Fruit fly (Drosophila melanogaster) whole organism, embryonic: ENCODE measurements around the gene TH1.

Experiments
- Bdp1 ChIP-seq: fragments of 200-800 bp; sonication (Bioruptor generic); optimal IDR thresholded peaks from 3 replicates; lab custom pipeline; 2016; ENCODE audit warnings: missing biosample characterization, missing genetic modification characterization
- Blimp-1 ChIP-seq: fragments of 200-800 bp; sonication (Bioruptor generic); optimal IDR thresholded peaks from 3 replicates; lab custom pipeline; 2018; ENCODE audit warnings: missing biosample characterization, missing genetic modification characterization, mild to moderate bottlenecking, moderate library complexity, missing genetic modification reagents
- Bteb2 ChIP-seq: fragments of 200-800 bp; sonication (Bioruptor generic); optimal IDR thresholded peaks from 2 replicates; lab custom pipeline; 2016; ENCODE audit warnings: missing biosample characterization, missing genetic modification characterization
- CG11247 ChIP-seq: fragments of 200-800 bp; sonication (Bioruptor generic); IDR thresholded peaks from 2 replicates; pipeline ENCODE4 v1.3.6; 2022; ENCODE audit warnings: missing biosample characterization, missing genetic modification characterization
- CG11456 ChIP-seq: fragments of 200-800 bp; sonication (Bioruptor generic); IDR thresholded peaks from 3 replicates; pipeline ENCODE4 v1.3.6; 2022; ENCODE audit warnings: missing biosample characterization, missing genetic modification characterization
- CG12236 ChIP-seq: fragments of 200-800 bp; sonication (Bioruptor generic); optimal IDR thresholded peaks from 2 replicates; lab custom pipeline; 2016; ENCODE audit warnings: missing biosample characterization, missing genetic modification characterization
- CG13123 ChIP-seq: fragments of 200-800 bp; sonication (Bioruptor generic); optimal IDR thresholded peaks from 2 replicates; lab custom pipeline; 2016; ENCODE audit warnings: missing biosample characterization, missing genetic modification characterization
- CG15696 ChIP-seq: fragments of 200-800 bp; sonication (Bioruptor generic); optimal IDR thresholded peaks from 2 replicates; lab custom pipeline; 2019; ENCODE audit warnings: missing biosample characterization, mild to moderate bottlenecking, missing genetic modification characterization, moderate library complexity
- CG16815 ChIP-seq: fragments of 200-800 bp; sonication (Bioruptor generic); optimal IDR thresholded peaks from 3 replicates; lab custom pipeline; 2017; ENCODE audit warnings: missing biosample characterization, mild to moderate bottlenecking, missing genetic modification characterization
- CG18011 ChIP-seq: fragments of 200-800 bp; sonication (Bioruptor generic); optimal IDR thresholded peaks from 2 replicates; lab custom pipeline; 2017; ENCODE audit warnings: missing biosample characterization, missing genetic modification characterization, mild to moderate bottlenecking, moderate library complexity, missing genotype
- CG18476 ChIP-seq: fragments of 200-800 bp; sonication (Bioruptor generic); optimal IDR thresholded peaks from 2 replicates; lab custom pipeline; 2016; ENCODE audit warnings: missing biosample characterization, mild to moderate bottlenecking, missing genetic modification characterization
- CG18619 ChIP-seq: fragments of 200-800 bp; sonication (Bioruptor generic); optimal IDR thresholded peaks from 3 replicates; lab custom pipeline; 2017; ENCODE audit warnings: missing biosample characterization, mild to moderate bottlenecking, missing genetic modification characterization
- CG2129 ChIP-seq: fragments of 200-800 bp; sonication (Bioruptor generic); IDR thresholded peaks from 2 replicates; pipeline ENCODE4 v1.3.6; 2022; ENCODE audit warnings: missing biosample characterization, missing genetic modification characterization; ENCODE audit not compliant: partially characterized antibody
- CG31365 ChIP-seq: fragments of 200-800 bp; sonication (Bioruptor generic); optimal IDR thresholded peaks from 2 replicates; lab custom pipeline; 2018; ENCODE audit warnings: missing biosample characterization, mild to moderate bottlenecking, missing genetic modification characterization
- CG32767 ChIP-seq: fragments of 200-800 bp; sonication (Bioruptor generic); IDR thresholded peaks from 2 replicates; pipeline ENCODE4 v1.3.6; 2022; ENCODE audit warnings: missing biosample characterization, missing genetic modification characterization
- CG3726 ChIP-seq: fragments of 200-800 bp; sonication (Bioruptor generic); IDR thresholded peaks from 3 replicates; pipeline ENCODE4, ENCODE4 v1.3.6; 2022; ENCODE audit warnings: missing biosample characterization, missing genetic modification characterization
- CG4328 ChIP-seq: fragments of 200-800 bp; sonication (Bioruptor generic); optimal IDR thresholded peaks from 3 replicates; lab custom pipeline; 2017; ENCODE audit warnings: missing biosample characterization, missing genetic modification reagents, missing genetic modification characterization
- CG43689 ChIP-seq: fragments of 200-800 bp; sonication (Bioruptor generic); IDR thresholded peaks from 2 replicates; pipeline ENCODE4 v1.3.6; 2022; ENCODE audit warnings: missing biosample characterization, missing genetic modification characterization
- CG6689 ChIP-seq: fragments of 200-800 bp; sonication (Bioruptor generic); IDR thresholded peaks from 2 replicates; pipeline ENCODE4 v1.3.6; 2022; ENCODE audit warnings: missing biosample characterization, missing genetic modification characterization
- CkIIα-i1 ChIP-seq: fragments of 200-800 bp; sonication (Bioruptor generic); IDR thresholded peaks from 2 replicates; pipeline ENCODE4 v1.3.6; 2022; ENCODE audit warnings: missing biosample characterization, missing genetic modification characterization
- Dbx ChIP-seq: fragments of 200-800 bp; sonication (Bioruptor generic); IDR thresholded peaks from 3 replicates; pipeline ENCODE4 v1.3.6; 2022; ENCODE audit warnings: missing biosample characterization, missing genetic modification characterization
- Deaf1 ChIP-seq: fragments of 200-800 bp; optimal IDR thresholded peaks from 3 replicates; lab custom pipeline; 2019; ENCODE audit warnings: missing biosample characterization, mild to moderate bottlenecking, missing genetic modification characterization, moderate library complexity
- Dek ChIP-seq: fragments of 200-800 bp; sonication (Bioruptor generic); optimal IDR thresholded peaks from 3 replicates; lab custom pipeline; 2019; ENCODE audit warnings: missing biosample characterization, mild to moderate bottlenecking, missing genetic modification characterization, moderate library complexity
- Ets97D ChIP-seq: fragments of 200-800 bp; sonication (Bioruptor generic); optimal IDR thresholded peaks from 3 replicates; lab custom pipeline; 2016; ENCODE audit warnings: missing biosample characterization, missing genetic modification characterization
- Hey ChIP-seq: fragments of 200-800 bp; sonication (Bioruptor generic); optimal IDR thresholded peaks from 3 replicates; lab custom pipeline; 2018; ENCODE audit warnings: missing biosample characterization, mild to moderate bottlenecking, missing genetic modification characterization
- Hmr ChIP-seq: fragments of 200-800 bp; sonication (Bioruptor generic); optimal IDR thresholded peaks from 3 replicates; lab custom pipeline; 2017; ENCODE audit warnings: mild to moderate bottlenecking, missing biosample characterization, missing genetic modification reagents, missing genetic modification characterization
- Jarid2 ChIP-seq: fragments of 200-800 bp; sonication (Bioruptor generic); optimal IDR thresholded peaks from 3 replicates; lab custom pipeline; 2017; ENCODE audit warnings: mild to moderate bottlenecking, missing biosample characterization, missing genetic modification reagents, missing genetic modification characterization
- Oaz ChIP-seq: fragments of 200-800 bp; sonication (Bioruptor generic); IDR thresholded peaks from 2 replicates; pipeline ENCODE4 v1.3.6; 2022; ENCODE audit warnings: missing biosample characterization, missing genetic modification characterization
- Six4 ChIP-seq: fragments of 200-800 bp; sonication (Bioruptor generic); optimal IDR thresholded peaks from 2 replicates; lab custom pipeline; 2016; ENCODE audit warnings: missing biosample characterization, missing genetic modification characterization
- Spps ChIP-seq: fragments of 200-800 bp; sonication (Bioruptor generic); optimal IDR thresholded peaks from 2 replicates; lab custom pipeline; 2018; ENCODE audit warnings: missing biosample characterization, mild to moderate bottlenecking, missing genetic modification characterization
- Sry-β ChIP-seq: fragments of 200-800 bp; sonication (Bioruptor generic); optimal IDR thresholded peaks from 2 replicates; lab custom pipeline; 2018; ENCODE audit warnings: missing biosample characterization, mild to moderate bottlenecking, missing genetic modification characterization, moderate library complexity
- ato ChIP-seq: fragments of 200-800 bp; sonication (Bioruptor generic); IDR thresholded peaks from 2 replicates; pipeline ENCODE4 v1.3.6; 2022; ENCODE audit warnings: missing biosample characterization, missing genetic modification characterization; ENCODE audit not compliant: partially characterized antibody
- az2 ChIP-seq: fragments of 200-800 bp; sonication (Bioruptor generic); optimal IDR thresholded peaks from 3 replicates; lab custom pipeline; 2016; ENCODE audit warnings: missing biosample characterization, missing genetic modification characterization
- caup ChIP-seq: fragments of 200-800 bp; sonication (Bioruptor generic); optimal IDR thresholded peaks from 3 replicates; lab custom pipeline; 2017; ENCODE audit warnings: missing biosample characterization, mild to moderate bottlenecking, missing genetic modification characterization, moderate library complexity; ENCODE audit not compliant: severe bottlenecking
- crol ChIP-seq: fragments of 200-800 bp; sonication (Bioruptor generic); IDR thresholded peaks from 2 replicates; pipeline ENCODE4 v1.3.6; 2022; ENCODE audit warnings: missing biosample characterization, missing genetic modification characterization
- esg ChIP-seq: fragments of 200-800 bp; sonication (Bioruptor generic); conservative IDR thresholded peaks from 2 replicates; pipeline ENCODE4 v1.3.6; 2022; ENCODE audit warnings: missing biosample characterization, missing genetic modification characterization
- eve ChIP-seq, 2 experiments: fragments of >200 bp; optimal IDR thresholded peaks; 2 replicates each; lab custom pipeline; 2017; ENCODE audit warnings: missing biosample characterization in 2 of 2, missing genetic modification characterization in 2 of 2
- maf-S ChIP-seq: fragments of 200-800 bp; sonication (Bioruptor generic); optimal IDR thresholded peaks from 2 replicates; lab custom pipeline; 2016; ENCODE audit warnings: missing biosample characterization, missing genetic modification characterization
- mld ChIP-seq: fragments of 200-800 bp; sonication (Bioruptor generic); IDR thresholded peaks from 3 replicates; pipeline ENCODE4 v1.3.6; 2022; ENCODE audit warnings: missing biosample characterization, missing genetic modification characterization; ENCODE audit not compliant: partially characterized antibody
- nom ChIP-seq: fragments of 200-800 bp; sonication (Bioruptor generic); optimal IDR thresholded peaks from 2 replicates; lab custom pipeline; 2017; ENCODE audit warnings: missing biosample characterization, missing genetic modification characterization, mild to moderate bottlenecking, moderate library complexity, missing genetic modification reagents
- org-1 ChIP-seq: fragments of 200-800 bp; sonication (Bioruptor generic); optimal IDR thresholded peaks from 2 replicates; lab custom pipeline; 2017; ENCODE audit warnings: missing biosample characterization, missing genetic modification characterization
- pho ChIP-seq: fragments of 200-800 bp; sonication (Bioruptor generic); optimal IDR thresholded peaks from 2 replicates; lab custom pipeline; 2016; ENCODE audit warnings: missing biosample characterization, missing genetic modification characterization
- sens-2 ChIP-seq: fragments of 200-800 bp; sonication (Bioruptor generic); IDR thresholded peaks from 2 replicates; pipeline ENCODE4 v1.3.6; 2022; ENCODE audit warnings: missing biosample characterization, missing genetic modification characterization
- so ChIP-seq: fragments of 200-800 bp; sonication (Bioruptor generic); IDR thresholded peaks from 3 replicates; pipeline ENCODE4 v1.3.6; 2022; ENCODE audit warnings: missing biosample characterization, missing genetic modification characterization
- sqz ChIP-seq: fragments of 200-800 bp; sonication (Bioruptor generic); optimal IDR thresholded peaks from 3 replicates; lab custom pipeline; 2018; ENCODE audit warnings: missing biosample characterization, mild to moderate bottlenecking, missing genetic modification characterization
- toy ChIP-seq: fragments of 200-800 bp; sonication (Bioruptor generic); IDR thresholded peaks from 2 replicates; pipeline ENCODE4 v1.3.6; 2022; ENCODE audit warnings: missing biosample characterization, missing genetic modification characterization
- tup ChIP-seq: fragments of 200-800 bp; sonication (Bioruptor generic); optimal IDR thresholded peaks from 2 replicates; lab custom pipeline; 2016; ENCODE audit warnings: missing biosample characterization, mild to moderate bottlenecking, missing genetic modification characterization, moderate library complexity
- usp ChIP-seq: fragments of >200 bp; optimal IDR thresholded peaks from 2 replicates; lab custom pipeline; 2017; ENCODE audit warnings: missing biosample characterization, missing genetic modification characterization
- vfl ChIP-seq: fragments of 200-800 bp; sonication (Bioruptor generic); optimal IDR thresholded peaks from 2 replicates; lab custom pipeline; 2016; ENCODE audit warnings: missing biosample characterization, missing genetic modification characterization

The TH1 gene

dm6 chrX:16358670-16359320 lies 32.4 kb downstream of the TH1 start, which contains the start of the genes U2af50 and PIG-Q (continued):
- TF ChIP-seq maf-S (GFP tag; lab: Kevin White, UChicago) (peak; percentile 53), Bteb2 (GFP tag; lab: Kevin White, UChicago) (peak; percentile 37), CG4328 (GFP tag; lab: Kevin White, UChicago) (peak; percentile 82), sens-2 (GFP tag; lab: Robert Waterston, UW) (no peak; the same call in 1 of the 2 replicates), CkIIα-i1 (GFP tag; lab: Robert Waterston, UW) (no peak), Spps (peak; percentile 87), caup (GFP tag; lab: Kevin White, UChicago) (peak; percentile 89), CG18619 (peak; percentile 92), toy (GFP tag; lab: Robert Waterston, UW) (peak; percentile 79; the same call in 1 of the 2 replicates), CG43689 (GFP tag; lab: Robert Waterston, UW) (no peak), Ets97D (GFP tag; lab: Kevin White, UChicago) (peak; percentile 33), crol (GFP tag; lab: Robert Waterston, UW) (no peak; the same call in 1 of the 2 replicates), CG15696 (peak; percentile 92), Hmr (no peak), CG13123 (GFP tag; lab: Kevin White, UChicago) (peak; percentile 85), Dek (tag; lab: Kevin White, UChicago) (no peak), usp (GFP tag; lab: Kevin White, UChicago) (no peak), Bdp1 (no peak), Sry-β (GFP tag; lab: Kevin White, UChicago) (peak; percentile 66), eve (GFP tag; optimal IDR thresholded peaks at IDR 0.05; lab: Kevin White, UChicago) (no peak), Six4 (peak; percentile 89), CG11247 (GFP tag; lab: Robert Waterston, UW) (no peak), Jarid2 (GFP tag; lab: Kevin White, UChicago) (no peak), CG3726 (GFP tag; lab: Robert Waterston, UW) (peak; percentile 85; the same call in 1 of the 3 replicates), CG32767 (GFP tag; lab: Robert Waterston, UW) (peak; percentile 90), az2 (GFP tag; lab: Kevin White, UChicago) (peak; percentile 92), CG18011 (GFP tag; lab: Kevin White, UChicago) (peak; percentile 62), so (GFP tag; lab: Robert Waterston, UW) (peak; percentile 93; the same call in 2 of the 3 replicates), pho (GFP tag; lab: Kevin White, UChicago) (peak; percentile 54), CG12236 (GFP tag; lab: Kevin White, UChicago) (no peak), Deaf1 (tag; lab: Kevin White, UChicago) (peak; percentile 78), CG16815 (GFP tag; lab: Kevin White, UChicago) (peak; percentile 87), mld (GFP tag; lab: Robert Waterston, UW) (no peak), tup (peak; percentile 9), CG11456 (no peak), CG31365 (tag; lab: Kevin White, UChicago) (no peak), ato (GFP tag; lab: Robert Waterston, UW) (no peak), nom (GFP tag; lab: Kevin White, UChicago) (peak; percentile 78), org-1 (GFP tag; lab: Kevin White, UChicago) (peak; percentile 84), esg (GFP tag; lab: Robert Waterston, UW) (peak; percentile 90), sqz (GFP tag; lab: Kevin White, UChicago) (peak; percentile 79), Blimp-1 (GFP tag; lab: Kevin White, UChicago) (peak; percentile 90), CG2129 (GFP tag; lab: Robert Waterston, UW) (no peak), vfl (peak; percentile 16), Dbx (GFP tag; lab: Robert Waterston, UW) (peak; percentile 94), Hey (tag; lab: Kevin White, UChicago) (no peak), Oaz (GFP tag; lab: Robert Waterston, UW) (no peak; the same call in 1 of the 2 replicates), CG6689 (peak; percentile 100), CG18476 (peak; percentile 84)
